Fruit fly (Drosophila melanogaster) whole organism, wandering third instar larva: Measurements from ENCODE around the gene Tektin-C.

ENCODE experiments used
- CG9705 ChIP-seq: fragments of 200-800 bp; sonication (Bioruptor generic); optimal IDR thresholded peaks from 2 replicates; lab custom pipeline; 2018; ENCODE audit warnings: missing biosample characterization, mild to moderate bottlenecking, missing genetic modification characterization
- CrebA ChIP-seq: fragments of 200-800 bp; sonication (Bioruptor generic); optimal IDR thresholded peaks from 2 replicates; lab custom pipeline; 2016; ENCODE audit warnings: missing biosample characterization, mild to moderate bottlenecking, missing genetic modification characterization, borderline replicate concordance
- Dfd ChIP-seq: fragments of >200 bp; optimal IDR thresholded peaks from 2 replicates; lab custom pipeline; 2017; ENCODE audit warnings: missing biosample characterization, missing genetic modification characterization
- Dif ChIP-seq: fragments of 200-275, 200-300 bp; sonication (Bioruptor generic); optimal IDR thresholded peaks from 2 replicates; lab custom pipeline; 2018; ENCODE audit warnings: missing biosample characterization, missing genetic modification characterization; ENCODE audit not compliant: partially characterized antibody
- GATAd ChIP-seq: sonication (Bioruptor generic); optimal IDR thresholded peaks from 2 replicates; lab custom pipeline; 2016; ENCODE audit warnings: missing biosample characterization, missing genetic modification characterization
- HLH106 ChIP-seq: fragments of 200-800 bp; optimal IDR thresholded peaks from 3 replicates; lab custom pipeline; 2019; ENCODE audit warnings: missing biosample characterization, mild to moderate bottlenecking, missing genetic modification characterization, moderate library complexity
- Hnf4 ChIP-seq: fragments of 200-800 bp; sonication (Bioruptor generic); optimal IDR thresholded peaks from 2 replicates; lab custom pipeline; 2016; ENCODE audit warnings: missing biosample characterization, mild to moderate bottlenecking, missing genetic modification characterization
- Hr78 ChIP-seq: fragments of >200 bp; optimal IDR thresholded peaks from 2 replicates; lab custom pipeline; 2017; ENCODE audit warnings: missing biosample characterization, missing genetic modification characterization
- Hr83 ChIP-seq: fragments of 200-300 bp; sonication (Bioruptor generic); optimal IDR thresholded peaks from 2 replicates; lab custom pipeline; 2016; ENCODE audit warnings: missing biosample characterization, mild to moderate bottlenecking, missing genetic modification characterization, moderate library complexity; ENCODE audit not compliant: poor library complexity, severe bottlenecking
- Jra ChIP-seq: sonication (Bioruptor generic); optimal IDR thresholded peaks from 2 replicates; lab custom pipeline; 2016; ENCODE audit warnings: missing biosample characterization, missing genetic modification characterization
- Mio ChIP-seq: sonication (Bioruptor generic); optimal IDR thresholded peaks from 2 replicates; lab custom pipeline; 2016; ENCODE audit warnings: missing biosample characterization, missing genetic modification characterization
- Myc ChIP-seq: fragments of >200 bp; optimal IDR thresholded peaks from 2 replicates; lab custom pipeline; 2017
- N ChIP-seq: fragments of >200 bp; optimal IDR thresholded peaks from 2 replicates; lab custom pipeline; 2018; ENCODE audit warnings: missing biosample characterization, missing external identifiers, missing genetic modification characterization
- OdsH ChIP-seq: fragments of 200-800 bp; sonication (Bioruptor generic); optimal IDR thresholded peaks from 2 replicates; lab custom pipeline; 2016; ENCODE audit warnings: missing biosample characterization, mild to moderate bottlenecking, missing genetic modification characterization
- Rel ChIP-seq, 2 experiments: fragments of 200-800 bp; sonication (Bioruptor generic) in 1 of 2; optimal IDR thresholded peaks; 2 replicates in 1 of 2; 3 replicates in 1 of 2; lab custom pipeline; 2016 to 2019; ENCODE audit warnings: mild to moderate bottlenecking in 2 of 2, missing biosample characterization in 2 of 2, missing genetic modification characterization in 2 of 2, moderate library complexity in 1 of 2
- Sp1 ChIP-seq: fragments of 200-800 bp; sonication (Bioruptor generic); optimal IDR thresholded peaks from 3 replicates; lab custom pipeline; 2019; ENCODE audit warnings: missing biosample characterization, mild to moderate bottlenecking, missing genetic modification characterization, moderate library complexity
- br ChIP-seq: fragments of 200-800 bp; sonication (Bioruptor generic); optimal IDR thresholded peaks from 2 replicates; lab custom pipeline; 2016; ENCODE audit warnings: missing biosample characterization, missing genetic modification characterization
- brk ChIP-seq: fragments of 200-800 bp; sonication (Bioruptor generic); optimal IDR thresholded peaks from 2 replicates; lab custom pipeline; 2016; ENCODE audit warnings: missing biosample characterization, mild to moderate bottlenecking, missing genetic modification characterization
- dl ChIP-seq, 2 experiments: fragments of 175-275, 200-275 bp in 1 of 2; fragments of 200-275 bp in 1 of 2; sonication (Bioruptor generic); optimal IDR thresholded peaks; lab custom pipeline; 2018; ENCODE audit warnings: mild to moderate bottlenecking in 2 of 2, missing biosample characterization in 2 of 2, missing genetic modification characterization in 2 of 2, moderate library complexity in 2 of 2; ENCODE audit not compliant: partially characterized antibody in 2 of 2, insufficient read depth in 1 of 2
- ey ChIP-seq: fragments of 200-800 bp; sonication (Bioruptor generic); optimal IDR thresholded peaks from 2 replicates; lab custom pipeline; 2016; ENCODE audit warnings: missing biosample characterization, missing genetic modification characterization
- foxo ChIP-seq, 2 experiments: fragments of 200-800 bp; sonication (Bioruptor generic); optimal IDR thresholded peaks; 2 replicates in 1 of 2; 3 replicates in 1 of 2; lab custom pipeline; 2016 to 2017; ENCODE audit warnings: missing biosample characterization in 2 of 2, missing genetic modification characterization in 2 of 2
- fru ChIP-seq: fragments of 200-800 bp; sonication (Bioruptor generic); optimal IDR thresholded peaks from 3 replicates; lab custom pipeline; 2016; ENCODE audit warnings: missing biosample characterization, mild to moderate bottlenecking, missing genetic modification characterization
- h ChIP-seq: fragments of 200-800 bp; sonication (Bioruptor generic); optimal IDR thresholded peaks from 3 replicates; lab custom pipeline; 2016; ENCODE audit warnings: missing biosample characterization, mild to moderate bottlenecking, missing genetic modification characterization
- lola ChIP-seq: fragments of >200 bp; optimal IDR thresholded peaks from 2 replicates; lab custom pipeline; 2017; ENCODE audit warnings: missing biosample characterization, missing genetic modification characterization
- psq ChIP-seq: fragments of 200-800 bp; sonication (Bioruptor generic); optimal IDR thresholded peaks from 3 replicates; lab custom pipeline; 2017; ENCODE audit warnings: missing biosample characterization, mild to moderate bottlenecking, missing genetic modification characterization, moderate library complexity
- rgr ChIP-seq: fragments of 200-800 bp; sonication (Bioruptor generic); optimal IDR thresholded peaks from 3 replicates; lab custom pipeline; 2016; ENCODE audit warnings: missing biosample characterization, mild to moderate bottlenecking, missing genetic modification characterization
- sage ChIP-seq: fragments of 200-800 bp; sonication (Bioruptor generic); optimal IDR thresholded peaks from 2 replicates; lab custom pipeline; 2016; ENCODE audit warnings: missing biosample characterization, mild to moderate bottlenecking, missing genetic modification characterization
- tai ChIP-seq: sonication (Bioruptor generic); optimal IDR thresholded peaks from 2 replicates; lab custom pipeline; 2016; ENCODE audit warnings: missing biosample characterization, missing genetic modification characterization
- usp ChIP-seq: fragments of >200 bp; optimal IDR thresholded peaks from 2 replicates; lab custom pipeline; 2017; ENCODE audit warnings: missing biosample characterization, missing genetic modification characterization
- woc ChIP-seq: sonication (Bioruptor generic); optimal IDR thresholded peaks from 2 replicates; lab custom pipeline; 2016; ENCODE audit warnings: missing biosample characterization, mild to moderate bottlenecking, missing genetic modification characterization

Gene Tektin-C

dm6 chr3L:5838880-5839279 lies 42.5 kb upstream of the Tektin-C start:
- TF ChIP-seq Jra (GFP tag; lab: Kevin White, UChicago) (no peak), h (GFP tag; lab: Kevin White, UChicago) (no peak), woc (GFP tag; lab: Kevin White, UChicago) (no peak), GATAd (GFP tag; lab: Kevin White, UChicago) (no peak), Hr83 (no peak), Dif (GFP tag; lab: Kevin White, UChicago) (no peak), Rel (GFP tag; optimal IDR thresholded peaks at IDR 0.05; lab: Kevin White, UChicago) (no peak), Rel (tag; optimal IDR thresholded peaks at IDR 0.05; lab: Kevin White, UChicago) (no peak), Hnf4 (GFP tag; lab: Kevin White, UChicago) (no peak), Dfd (GFP tag; lab: Kevin White, UChicago) (no peak), OdsH (GFP tag; lab: Kevin White, UChicago) (no peak), CG9705 (GFP tag; lab: Kevin White, UChicago) (no peak), lola (no peak), Sp1 (GFP tag; lab: Kevin White, UChicago) (no peak), foxo (GFP tag; optimal IDR thresholded peaks at IDR 0.05; lab: Kevin White, UChicago) (no peak), brk (GFP tag; lab: Kevin White, UChicago) (no peak), N (GFP tag; lab: Kevin White, UChicago) (no peak), tai (GFP tag; lab: Kevin White, UChicago) (no peak), fru (no peak), CrebA (GFP tag; lab: Kevin White, UChicago) (no peak), dl (GFP tag; optimal IDR thresholded peaks at IDR 0.05; lab: Kevin White, UChicago; ENCODE audit: insufficient read depth in 1 of 2, partially characterized antibody in 2 of 2) (no peak)

- TF ChIP-seq lola: no peak
- TF ChIP-seq Sp1 (GFP tag; lab: Kevin White, UChicago): no peak
- TF ChIP-seq Mio (GFP tag; lab: Kevin White, UChicago): no peak
- no peak for TF ChIP-seq rgr (GFP tag; lab: Kevin White, UChicago)
- TF ChIP-seq Hr78 (GFP tag; lab: Kevin White, UChicago): no peak
- no peak for TF ChIP-seq tai (GFP tag; lab: Kevin White, UChicago)
- no peak for TF ChIP-seq usp
- no peak for TF ChIP-seq CG9705 (GFP tag; lab: Kevin White, UChicago)
- no peak for TF ChIP-seq Hr83
- no peak for TF ChIP-seq Myc (lab: Kevin White, UChicago)
- no peak for TF ChIP-seq woc (GFP tag; lab: Kevin White, UChicago)
- no peak for TF ChIP-seq CrebA (GFP tag; lab: Kevin White, UChicago)
- TF ChIP-seq ey (GFP tag; lab: Kevin White, UChicago): no peak
- TF ChIP-seq Jra (GFP tag; lab: Kevin White, UChicago): no peak
- TF ChIP-seq Hnf4 (GFP tag; lab: Kevin White, UChicago): no peak
- no peak for TF ChIP-seq br (GFP tag; lab: Kevin White, UChicago)
- no peak for TF ChIP-seq HLH106
Observed at dm6 chr3L:5838295-5838694, 42.0 kb upstream of the Tektin-C start.

dm6 chr3L:5835887-5836646 lies 39.7 kb upstream of the Tektin-C start:
- TF ChIP-seq fru (peak; percentile 35), ey (GFP tag; lab: Kevin White, UChicago) (peak; percentile 33), CrebA (GFP tag; lab: Kevin White, UChicago) (no peak), psq (GFP tag; lab: Kevin White, UChicago) (peak; percentile 20), Hnf4 (GFP tag; lab: Kevin White, UChicago) (no peak), h (GFP tag; lab: Kevin White, UChicago) (peak; percentile 46), woc (GFP tag; lab: Kevin White, UChicago) (peak; percentile 11), sage (GFP tag; lab: Kevin White, UChicago) (no peak), foxo (GFP tag; optimal IDR thresholded peaks at IDR 0.05; lab: Kevin White, UChicago) (peak in 1 of 2 experiments; percentile 32), rgr (GFP tag; lab: Kevin White, UChicago) (peak; percentile 11), dl (GFP tag; optimal IDR thresholded peaks at IDR 0.05; lab: Kevin White, UChicago; ENCODE audit: insufficient read depth in 1 of 2, partially characterized antibody in 2 of 2) (no peak), br (GFP tag; lab: Kevin White, UChicago) (peak; percentile 20), OdsH (GFP tag; lab: Kevin White, UChicago) (peak; percentile 36), usp (no peak)
